Fruit fly (Drosophila melanogaster): ENCODE measurements around the gene Uqcc1.

DNA sequence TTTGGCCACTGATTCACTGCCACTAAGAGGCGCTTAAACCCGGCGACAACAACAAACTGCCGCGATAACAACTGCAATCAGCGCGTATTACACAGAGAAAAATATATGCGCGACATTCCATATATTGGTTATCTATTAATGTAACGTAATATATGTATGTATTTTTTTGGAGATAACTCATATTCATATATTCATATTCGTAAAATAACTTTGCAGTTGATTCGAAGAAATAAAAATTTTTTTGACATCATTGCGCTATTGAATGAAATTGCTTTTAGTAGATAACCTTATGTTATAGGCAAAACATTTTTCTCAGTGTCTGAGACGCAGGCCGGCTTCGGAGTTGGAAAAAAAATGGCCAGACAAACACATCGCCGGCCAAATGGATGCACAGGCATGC is 39.0 kb upstream of the Uqcc1 start:
- peak; percentile 35 for TF ChIP-seq Ets96B (tag; optimal IDR thresholded peaks at IDR 0.05)
- peak; percentile 51 for TF ChIP-seq achi (GFP tag; optimal IDR thresholded peaks at IDR 0.05)
- TF ChIP-seq Sox102F (GFP tag; optimal IDR thresholded peaks at IDR 0.05), result peak; percentile 16
- TF ChIP-seq OdsH (GFP tag; optimal IDR thresholded peaks at IDR 0.05), result peak; percentile 54
- TF ChIP-seq Sox14 (GFP tag; optimal IDR thresholded peaks at IDR 0.05), result peak; percentile 28
- TF ChIP-seq CG6163 (GFP tag; IDR thresholded peaks at IDR 0.05), result peak; percentile 55; the same call in 2 of the 3 replicates
- peak; percentile 76 for TF ChIP-seq CG15336 (GFP tag; IDR thresholded peaks at IDR 0.05)
- TF ChIP-seq Lpt (GFP tag; optimal IDR thresholded peaks at IDR 0.05), result peak; percentile 23
- TF ChIP-seq Eip78C (GFP tag), result peak; percentile 85
- TF ChIP-seq CG7368 (GFP tag; optimal IDR thresholded peaks at IDR 0.05), result no peak
- peak; percentile 47 for TF ChIP-seq Hr39 (GFP tag; optimal IDR thresholded peaks at IDR 0.05)
- TF ChIP-seq CG10631 (GFP tag; optimal IDR thresholded peaks at IDR 0.05), result peak; percentile 53
